Worm (Caenorhabditis elegans): ENCODE measurements around the gene ceh-100.

The ceh-100 gene

ce11 chrII:12603667-12604621, at the start of gene ceh-100, which contains the start of gene lips-15:
Gene ceh-100, minus strand, starts transcription at chrII:12603680.
Gene lips-15, plus strand, starts transcription at chrII:12604386.
- no peak for TF ChIP-seq flt-1 (GFP tag; IDR thresholded peaks at IDR 0.05)
- TF ChIP-seq ztf-23 (GFP tag; IDR thresholded peaks at IDR 0.05), result no peak
- TF ChIP-seq ref-1 (GFP tag; conservative IDR thresholded peaks at IDR 0.05), result no peak
- peak; percentile 44; the same call in 1 of the 2 replicates for TF ChIP-seq T22C8.4 (GFP tag; IDR thresholded peaks at IDR 0.05)
- TF ChIP-seq ztf-29 (GFP tag; IDR thresholded peaks at IDR 0.05), result no peak
- no peak for TF ChIP-seq klf-2 (GFP tag; conservative IDR thresholded peaks at IDR 0.05)

DNA sequence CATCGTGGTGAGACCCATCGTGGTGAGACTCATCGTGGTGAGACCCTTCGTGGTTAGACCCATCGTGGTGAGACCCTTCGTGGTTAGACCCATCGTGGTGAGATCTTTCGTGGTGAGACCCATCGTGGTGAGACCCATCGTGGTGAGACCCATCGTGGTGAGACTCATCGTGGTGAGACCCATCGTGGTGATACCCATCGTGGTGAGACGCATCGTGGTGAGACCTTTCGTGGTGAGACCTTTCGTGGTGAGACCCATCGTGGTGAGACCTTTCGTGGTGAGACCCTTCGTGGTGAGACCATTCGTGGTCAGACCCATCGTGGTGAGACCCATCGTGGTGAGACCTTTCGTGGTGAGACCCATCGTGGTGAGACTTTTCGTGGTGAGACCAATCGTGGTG, 47.7 kb upstream of the ceh-100 start:
- TF ChIP-seq tab-1 (GFP tag; IDR thresholded peaks at IDR 0.05) (peak; percentile 57; the same call in 1 of the 2 replicates), klf-2 (GFP tag; conservative IDR thresholded peaks at IDR 0.05) (0 out of 2 replicates have a peak, but pooled peaks have one; percentile 35)

DNA sequence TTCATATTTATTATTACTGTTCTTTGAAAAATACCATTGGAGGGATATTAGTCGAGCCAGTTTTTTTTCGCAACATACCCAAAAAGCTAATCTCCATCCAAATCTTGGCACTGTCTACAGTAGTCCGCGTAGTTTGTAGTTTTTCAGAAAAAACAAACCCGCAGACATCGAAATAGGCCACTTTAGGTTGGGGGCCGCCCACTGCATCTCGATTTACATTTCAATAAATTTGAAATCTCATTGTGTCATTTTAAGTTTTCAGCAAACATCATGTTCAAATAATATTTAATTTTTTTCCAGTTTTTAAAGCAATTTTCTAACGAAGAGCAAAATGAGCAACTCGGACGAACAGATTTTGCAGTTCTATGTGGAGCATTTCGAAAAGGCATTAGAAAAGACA, 36.9 kb upstream of the ceh-100 start, which contains the start of gene nhr-235:
nhr-235 (plus strand) TSS at position 301 of the 400 bp plus-strand sequence.
- TF ChIP-seq flt-1 (GFP tag; IDR thresholded peaks at IDR 0.05) (no peak), T22C8.4 (GFP tag; IDR thresholded peaks at IDR 0.05) (no peak), ztf-23 (GFP tag; IDR thresholded peaks at IDR 0.05) (no peak), tab-1 (GFP tag; IDR thresholded peaks at IDR 0.05) (no peak)

DNA sequence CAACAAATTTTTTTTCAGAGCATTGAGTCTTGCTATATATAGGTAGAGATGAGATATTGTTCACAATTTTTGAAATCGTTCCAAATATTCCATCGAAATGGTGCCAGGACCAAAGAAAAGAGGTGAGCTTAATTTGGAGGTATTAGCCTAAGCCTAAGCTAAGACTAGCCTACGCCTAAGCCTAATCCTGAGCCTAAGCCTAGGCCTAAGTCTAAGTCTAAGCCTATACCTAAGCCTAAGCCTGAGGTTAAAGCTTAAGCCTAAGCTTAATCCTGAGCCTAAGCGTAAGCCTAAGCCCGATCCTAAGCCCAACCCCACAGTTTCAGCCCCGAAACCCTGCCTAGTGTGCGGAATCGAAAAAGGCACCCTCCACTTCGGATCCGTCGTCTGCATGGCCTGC, 33.1 kb upstream of the ceh-100 start, which contains the start of gene nhr-234:
nhr-234 (plus strand) TSS at position 77 of the 400 bp plus-strand sequence.
- TF ChIP-seq med-1 (GFP tag; optimal IDR thresholded peaks at IDR 0.05; ENCODE audit: insufficient read depth) (no peak), ztf-29 (GFP tag; IDR thresholded peaks at IDR 0.05) (no peak), cog-1 (tag; optimal IDR thresholded peaks at IDR 0.05) (no peak), T22C8.4 (GFP tag; IDR thresholded peaks at IDR 0.05) (no peak), ref-1 (GFP tag; conservative IDR thresholded peaks at IDR 0.05) (no peak), tab-1 (GFP tag; IDR thresholded peaks at IDR 0.05) (no peak), flt-1 (GFP tag; IDR thresholded peaks at IDR 0.05) (no peak), ztf-23 (GFP tag; IDR thresholded peaks at IDR 0.05) (no peak)

ce11 chrII:12634749-12635318, 31.4 kb upstream of the ceh-100 start, which contains the start of gene Y38E10A.17:
Gene Y38E10A.17, minus strand, starts transcription at chrII:12634799.
- TF ChIP-seq ztf-29 (GFP tag; IDR thresholded peaks at IDR 0.05), result no peak
- TF ChIP-seq tab-1 (GFP tag; IDR thresholded peaks at IDR 0.05), result no peak
- no peak for TF ChIP-seq cog-1 (tag; optimal IDR thresholded peaks at IDR 0.05)
- no peak for TF ChIP-seq klf-2 (GFP tag; conservative IDR thresholded peaks at IDR 0.05)
- no peak for TF ChIP-seq T22C8.4 (GFP tag; IDR thresholded peaks at IDR 0.05)
- TF ChIP-seq flt-1 (GFP tag; IDR thresholded peaks at IDR 0.05), result no peak

DNA sequence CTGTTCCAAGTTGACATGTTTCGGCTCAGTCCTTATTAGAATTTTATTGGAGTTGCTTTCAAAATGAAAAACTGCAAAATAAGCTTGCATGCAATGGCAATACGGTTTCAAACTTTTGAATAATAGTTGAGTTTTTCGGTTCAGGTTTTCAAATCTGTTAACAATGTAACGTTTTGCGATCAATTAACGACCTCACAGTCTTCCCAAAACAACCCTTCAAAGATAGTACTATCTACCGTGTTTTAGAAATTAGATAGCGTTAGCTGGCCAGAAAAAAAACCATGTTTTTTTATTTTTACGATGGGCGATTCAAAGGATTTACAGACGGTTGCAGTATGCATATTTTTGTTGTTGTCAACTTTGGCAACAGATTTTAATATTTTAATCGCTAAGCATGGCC, 27.4 kb upstream of the ceh-100 start, which contains the start of gene Y38E10A.34:
Y38E10A.34 (plus strand) TSS at position 301 of the 400 bp plus-strand sequence.
- TF ChIP-seq klf-2 (GFP tag; conservative IDR thresholded peaks at IDR 0.05), result no peak
- no peak for TF ChIP-seq cog-1 (tag; optimal IDR thresholded peaks at IDR 0.05)
- no peak for TF ChIP-seq T22C8.4 (GFP tag; IDR thresholded peaks at IDR 0.05)
- no peak for TF ChIP-seq ref-1 (GFP tag; conservative IDR thresholded peaks at IDR 0.05)
- no peak for TF ChIP-seq flt-1 (GFP tag; IDR thresholded peaks at IDR 0.05)
- no peak for TF ChIP-seq med-1 (GFP tag; optimal IDR thresholded peaks at IDR 0.05; ENCODE audit: insufficient read depth)
- no peak for TF ChIP-seq ztf-23 (GFP tag; IDR thresholded peaks at IDR 0.05)
- TF ChIP-seq tab-1 (GFP tag; IDR thresholded peaks at IDR 0.05), result no peak
- no peak for TF ChIP-seq ztf-29 (GFP tag; IDR thresholded peaks at IDR 0.05)

- no peak for TF ChIP-seq T22C8.4 (GFP tag; IDR thresholded peaks at IDR 0.05)
- TF ChIP-seq cog-1 (tag; optimal IDR thresholded peaks at IDR 0.05), result no peak
- no peak for TF ChIP-seq med-1 (GFP tag; optimal IDR thresholded peaks at IDR 0.05; ENCODE audit: insufficient read depth)
- no peak for TF ChIP-seq ztf-23 (GFP tag; IDR thresholded peaks at IDR 0.05)
- TF ChIP-seq klf-2 (GFP tag; conservative IDR thresholded peaks at IDR 0.05), result no peak
- no peak for TF ChIP-seq ztf-29 (GFP tag; IDR thresholded peaks at IDR 0.05)
- no peak for TF ChIP-seq ref-1 (GFP tag; conservative IDR thresholded peaks at IDR 0.05)
- TF ChIP-seq tab-1 (GFP tag; IDR thresholded peaks at IDR 0.05), result no peak
- no peak for TF ChIP-seq flt-1 (GFP tag; IDR thresholded peaks at IDR 0.05)
Measured at ce11 chrII:12629387-12629786, 25.9 kb upstream of the ceh-100 start, which contains the start of gene Y38E10A.28. Gene Y38E10A.28, plus strand, starts transcription at chrII:12629687.

ce11 chrII:12628566-12628965, 25.1 kb upstream of the ceh-100 start, which contains the start of gene nspe-5:
Gene nspe-5, plus strand, starts transcription at chrII:12628866.
- no peak for TF ChIP-seq klf-2 (GFP tag; conservative IDR thresholded peaks at IDR 0.05)
- no peak for TF ChIP-seq cog-1 (tag; optimal IDR thresholded peaks at IDR 0.05)
- TF ChIP-seq med-1 (GFP tag; optimal IDR thresholded peaks at IDR 0.05; ENCODE audit: insufficient read depth), result no peak
- TF ChIP-seq ztf-29 (GFP tag; IDR thresholded peaks at IDR 0.05), result no peak
- TF ChIP-seq ztf-23 (GFP tag; IDR thresholded peaks at IDR 0.05), result no peak
- no peak for TF ChIP-seq tab-1 (GFP tag; IDR thresholded peaks at IDR 0.05)
- TF ChIP-seq T22C8.4 (GFP tag; IDR thresholded peaks at IDR 0.05), result no peak
- TF ChIP-seq ref-1 (GFP tag; conservative IDR thresholded peaks at IDR 0.05), result no peak
- no peak for TF ChIP-seq flt-1 (GFP tag; IDR thresholded peaks at IDR 0.05)

- TF ChIP-seq ztf-29 (GFP tag; IDR thresholded peaks at IDR 0.05), result no peak
- TF ChIP-seq klf-2 (GFP tag; conservative IDR thresholded peaks at IDR 0.05), result no peak
- TF ChIP-seq tab-1 (GFP tag; IDR thresholded peaks at IDR 0.05), result no peak
- TF ChIP-seq ztf-23 (GFP tag; IDR thresholded peaks at IDR 0.05), result no peak
- TF ChIP-seq ref-1 (GFP tag; conservative IDR thresholded peaks at IDR 0.05), result no peak
- no peak for TF ChIP-seq cog-1 (tag; optimal IDR thresholded peaks at IDR 0.05)
- no peak for TF ChIP-seq T22C8.4 (GFP tag; IDR thresholded peaks at IDR 0.05)
- TF ChIP-seq flt-1 (GFP tag; IDR thresholded peaks at IDR 0.05), result no peak
- TF ChIP-seq med-1 (GFP tag; optimal IDR thresholded peaks at IDR 0.05; ENCODE audit: insufficient read depth), result no peak
Measured at ce11 chrII:12626887-12627286, 23.4 kb upstream of the ceh-100 start, which contains the start of gene nspe-7. Gene nspe-7, plus strand, starts transcription at chrII:12627187.

Data from whole organism, midembryonic.